Fruit fly (Drosophila melanogaster): Measurements from ENCODE around the gene Ir40a.

- TF ChIP-seq Dif (GFP tag; optimal IDR thresholded peaks at IDR 0.05; ENCODE audit: partially characterized antibody) (no peak), br (GFP tag; optimal IDR thresholded peaks at IDR 0.05) (no peak)
These were observed 37.8 kb downstream of the Ir40a start for dm6 chr2L:22176398-22176797.
